Worm (Caenorhabditis elegans) whole organism, L4/young adult: ENCODE data around the gene str-39.

Experiments used
- W03F9.2 ChIP-seq: fragments of 150-350 bp; optimal IDR thresholded peaks from 2 replicates; lab custom pipeline; 2014; ENCODE audit warnings: missing biosample characterization, missing genetic modification characterization
- dao-5 ChIP-seq: sonication (generic microtip); optimal IDR thresholded peaks from 2 replicates; lab custom pipeline; 2016; ENCODE audit warnings: missing genotype, missing genetic modification characterization, moderate library complexity, missing compliant biosample characterization
- him-1 ChIP-seq: sonication (generic microtip); optimal IDR thresholded peaks from 2 replicates; lab custom pipeline; 2016; ENCODE audit warnings: missing genotype, missing genetic modification reagents, missing genetic modification characterization, missing compliant biosample characterization

str-39 gene

ce11 chrV:2879801-2880200 is at the start of gene str-39:
str-39 (minus strand) TSS chrV:2879901.
- no peak for TF ChIP-seq W03F9.2 (tag; lab: Kevin White, UChicago)
- no peak for TF ChIP-seq dao-5 (tag; lab: Kevin White, UChicago)
- no peak for TF ChIP-seq him-1 (tag; lab: Kevin White, UChicago)

ce11 chrV:2927553-2927952 is 47.9 kb upstream of the str-39 start, which contains the start of gene C31B8.12:
C31B8.12 (minus strand) TSS chrV:2927653.
- TF ChIP-seq dao-5 (tag; lab: Kevin White, UChicago) (no peak), W03F9.2 (tag; lab: Kevin White, UChicago) (no peak), him-1 (tag; lab: Kevin White, UChicago) (no peak)

ce11 chrV:2922594-2922993 is 42.9 kb upstream of the str-39 start, which contains the start of gene srh-38:
srh-38 (minus strand) TSS chrV:2922694.
- no peak for TF ChIP-seq him-1 (tag; lab: Kevin White, UChicago)
- TF ChIP-seq dao-5 (tag; lab: Kevin White, UChicago): no peak
- TF ChIP-seq W03F9.2 (tag; lab: Kevin White, UChicago): no peak

ce11 chrV:2920125-2920524 is 40.4 kb upstream of the str-39 start:
- TF ChIP-seq him-1 (tag; lab: Kevin White, UChicago): no peak
- TF ChIP-seq dao-5 (tag; lab: Kevin White, UChicago): no peak
- no peak for TF ChIP-seq W03F9.2 (tag; lab: Kevin White, UChicago)

- TF ChIP-seq him-1 (tag; lab: Kevin White, UChicago) (no peak), dao-5 (tag; lab: Kevin White, UChicago) (no peak), W03F9.2 (tag; lab: Kevin White, UChicago) (no peak)
Observed at ce11 chrV:2913948-2914347, 34.2 kb upstream of the str-39 start, which contains the start of gene srh-146. srh-146 (plus strand) TSS chrV:2914248.

- TF ChIP-seq dao-5 (tag; lab: Kevin White, UChicago) (no peak), W03F9.2 (tag; lab: Kevin White, UChicago) (no peak), him-1 (tag; lab: Kevin White, UChicago) (no peak)
Observed at ce11 chrV:2912901-2913300, 33.2 kb upstream of the str-39 start, which contains the start of gene C31B8.9. C31B8.9 (minus strand) TSS chrV:2913001.

ce11 chrV:2909525-2909924 is 29.8 kb upstream of the str-39 start, which contains the start of gene zmp-3:
zmp-3 (minus strand) TSS chrV:2909625.
- TF ChIP-seq dao-5 (tag; lab: Kevin White, UChicago) (no peak), W03F9.2 (tag; lab: Kevin White, UChicago) (no peak), him-1 (tag; lab: Kevin White, UChicago) (no peak)

- TF ChIP-seq dao-5 (tag; lab: Kevin White, UChicago) (no peak), him-1 (tag; lab: Kevin White, UChicago) (no peak), W03F9.2 (tag; lab: Kevin White, UChicago) (no peak)
Observed at ce11 chrV:2903227-2903626, 23.5 kb upstream of the str-39 start, which contains the start of gene C31B8.7. C31B8.7 (minus strand) TSS chrV:2903327.

- TF ChIP-seq dao-5 (tag; lab: Kevin White, UChicago) (no peak), him-1 (tag; lab: Kevin White, UChicago) (no peak)
Observed at ce11 chrV:2899867-2900266, 20.2 kb upstream of the str-39 start, which contains the start of gene str-46. str-46 (minus strand) TSS chrV:2899967.

- TF ChIP-seq dao-5 (tag; lab: Kevin White, UChicago): no peak
- TF ChIP-seq him-1 (tag; lab: Kevin White, UChicago): no peak
- peak; percentile 29 for TF ChIP-seq W03F9.2 (tag; lab: Kevin White, UChicago)
Observed at ce11 chrV:2896198-2896660, 16.5 kb upstream of the str-39 start, which contains the start of gene pals-32. pals-32 (plus strand) TSS chrV:2896610.

ce11 chrV:2892976-2893375 is 13.3 kb upstream of the str-39 start, which contains the start of gene srh-127:
srh-127 (plus strand) TSS chrV:2893276.
- no peak for TF ChIP-seq W03F9.2 (tag; lab: Kevin White, UChicago)
- TF ChIP-seq him-1 (tag; lab: Kevin White, UChicago): no peak
- TF ChIP-seq dao-5 (tag; lab: Kevin White, UChicago): no peak

ce11 chrV:2891927-2892326 is 12.2 kb upstream of the str-39 start, which contains the start of gene F37B4.15:
F37B4.15 (plus strand) TSS chrV:2892227.
- no peak for TF ChIP-seq dao-5 (tag; lab: Kevin White, UChicago)
- no peak for TF ChIP-seq him-1 (tag; lab: Kevin White, UChicago)
- TF ChIP-seq W03F9.2 (tag; lab: Kevin White, UChicago): no peak

- TF ChIP-seq W03F9.2 (tag; lab: Kevin White, UChicago) (no peak), him-1 (tag; lab: Kevin White, UChicago) (no peak), dao-5 (tag; lab: Kevin White, UChicago) (no peak)
Observed at ce11 chrV:2888681-2889080, 9.0 kb upstream of the str-39 start, which contains the start of gene srw-4. srw-4 (minus strand) TSS chrV:2888781.

ce11 chrV:2888265-2888664 is 8.6 kb upstream of the str-39 start:
- TF ChIP-seq him-1 (tag; lab: Kevin White, UChicago) (no peak), W03F9.2 (tag; lab: Kevin White, UChicago) (no peak), dao-5 (tag; lab: Kevin White, UChicago) (no peak)
